Fruit fly (Drosophila melanogaster) whole organism, embryonic: Measurements from ENCODE around the gene Rpn1.
A peak's percentile ranks its signal among the peaks of the same experiment; 100 is the strongest.

Source experiments
- Abd-B ChIP-seq: fragments of 200-800 bp; sonication (Bioruptor generic); optimal IDR thresholded peaks from 2 replicates; lab custom pipeline; 2018; ENCODE audit warnings: missing biosample characterization, mild to moderate bottlenecking, missing genetic modification characterization, moderate library complexity
- Ada2b ChIP-seq: fragments of 200-800 bp; sonication (Bioruptor generic); IDR thresholded peaks from 2 replicates; pipeline ENCODE4 v1.3.6; 2022; ENCODE audit warnings: missing biosample characterization, missing genetic modification characterization
- Blimp-1 ChIP-seq: fragments of 200-800 bp; sonication (Bioruptor generic); optimal IDR thresholded peaks from 3 replicates; lab custom pipeline; 2018; ENCODE audit warnings: missing biosample characterization, missing genetic modification characterization, mild to moderate bottlenecking, moderate library complexity, missing genetic modification reagents
- CG11504 ChIP-seq: fragments of 200-800 bp; sonication (Bioruptor generic); optimal IDR thresholded peaks from 3 replicates; lab custom pipeline; 2019; ENCODE audit warnings: missing biosample characterization, mild to moderate bottlenecking, missing genetic modification characterization, moderate library complexity
- CG12104 ChIP-seq: fragments of 200-800 bp; sonication (Bioruptor generic); optimal IDR thresholded peaks from 3 replicates; lab custom pipeline; 2016; ENCODE audit warnings: missing biosample characterization, missing genetic modification characterization
- CG12391 ChIP-seq: fragments of 200-800 bp; sonication (Bioruptor generic); optimal IDR thresholded peaks from 3 replicates; lab custom pipeline; 2018; ENCODE audit warnings: missing biosample characterization, mild to moderate bottlenecking, missing genetic modification characterization, moderate library complexity
- CG12769 ChIP-seq: fragments of 200-800 bp; sonication (Bioruptor generic); optimal IDR thresholded peaks from 2 replicates; lab custom pipeline; 2019; ENCODE audit warnings: missing biosample characterization, mild to moderate bottlenecking, missing genetic modification characterization, moderate library complexity
- CG12942 ChIP-seq: fragments of 200-800 bp; sonication (Bioruptor generic); optimal IDR thresholded peaks from 3 replicates; lab custom pipeline; 2016; ENCODE audit warnings: missing biosample characterization, missing genetic modification characterization
- CG14050 ChIP-seq: fragments of 200-800 bp; sonication (Bioruptor generic); IDR thresholded peaks from 3 replicates; pipeline ENCODE4 v1.3.6; 2022; ENCODE audit warnings: missing biosample characterization, missing genetic modification characterization
- CG1603 ChIP-seq: fragments of 200-800 bp; sonication (Bioruptor generic); optimal IDR thresholded peaks from 2 replicates; lab custom pipeline; 2019; ENCODE audit warnings: missing biosample characterization, mild to moderate bottlenecking, missing genetic modification characterization, moderate library complexity
- CG17359 ChIP-seq: fragments of 200-800 bp; sonication (Bioruptor generic); optimal IDR thresholded peaks from 3 replicates; lab custom pipeline; 2018; ENCODE audit warnings: missing biosample characterization, mild to moderate bottlenecking, missing genetic modification characterization, moderate library complexity
- CG18476 ChIP-seq: fragments of 200-800 bp; sonication (Bioruptor generic); optimal IDR thresholded peaks from 2 replicates; lab custom pipeline; 2016; ENCODE audit warnings: missing biosample characterization, mild to moderate bottlenecking, missing genetic modification characterization
- CG18619 ChIP-seq: fragments of 200-800 bp; sonication (Bioruptor generic); optimal IDR thresholded peaks from 3 replicates; lab custom pipeline; 2017; ENCODE audit warnings: missing biosample characterization, mild to moderate bottlenecking, missing genetic modification characterization
- CG2120 ChIP-seq: fragments of 200-800 bp; sonication (Bioruptor generic); optimal IDR thresholded peaks from 3 replicates; lab custom pipeline; 2016; ENCODE audit warnings: missing biosample characterization, missing genetic modification characterization
- CG2129 ChIP-seq: fragments of 200-800 bp; sonication (Bioruptor generic); IDR thresholded peaks from 2 replicates; pipeline ENCODE4 v1.3.6; 2022; ENCODE audit warnings: missing biosample characterization, missing genetic modification characterization; ENCODE audit not compliant: partially characterized antibody
- CG2202 ChIP-seq: fragments of 200-800 bp; sonication (Bioruptor generic); optimal IDR thresholded peaks from 2 replicates; lab custom pipeline; 2018; ENCODE audit warnings: missing biosample characterization, mild to moderate bottlenecking, missing genetic modification characterization
- CG30403 ChIP-seq: fragments of 200-800 bp; sonication (Bioruptor generic); optimal IDR thresholded peaks from 3 replicates; lab custom pipeline; 2016; ENCODE audit warnings: missing biosample characterization, missing genetic modification characterization
- CG31441 ChIP-seq: fragments of 200-800 bp; sonication (Bioruptor generic); IDR thresholded peaks from 2 replicates; pipeline ENCODE4 v1.3.6; 2022; ENCODE audit warnings: missing biosample characterization, missing genetic modification characterization
- CG3281 ChIP-seq: fragments of 200-800 bp; sonication (Bioruptor generic); optimal IDR thresholded peaks from 3 replicates; lab custom pipeline; 2017; ENCODE audit warnings: missing biosample characterization, mild to moderate bottlenecking, missing genetic modification characterization
- CG4820 ChIP-seq: fragments of 200-800 bp; sonication (Bioruptor generic); optimal IDR thresholded peaks from 3 replicates; lab custom pipeline; 2016; ENCODE audit warnings: missing biosample characterization, missing genetic modification characterization
- CG5245 ChIP-seq: fragments of 200-800 bp; sonication (Bioruptor generic); optimal IDR thresholded peaks from 3 replicates; lab custom pipeline; 2016; ENCODE audit warnings: missing biosample characterization, missing genetic modification characterization
- CG6689 ChIP-seq: fragments of 200-800 bp; sonication (Bioruptor generic); IDR thresholded peaks from 2 replicates; pipeline ENCODE4 v1.3.6; 2022; ENCODE audit warnings: missing biosample characterization, missing genetic modification characterization
- CG9876 ChIP-seq: fragments of 200-800 bp; sonication (Bioruptor generic); optimal IDR thresholded peaks from 2 replicates; lab custom pipeline; 2016; ENCODE audit warnings: missing biosample characterization, missing genetic modification characterization
- D19B ChIP-seq: fragments of 200-800 bp; sonication (Bioruptor generic); optimal IDR thresholded peaks from 2 replicates; lab custom pipeline; 2017; ENCODE audit warnings: missing biosample characterization, mild to moderate bottlenecking, missing genetic modification characterization
- Dfd ChIP-seq, 2 experiments: fragments of >200 bp; optimal IDR thresholded peaks; 2 replicates each; lab custom pipeline; 2017; ENCODE audit warnings: missing biosample characterization in 2 of 2, missing genetic modification characterization in 2 of 2
- Ets65A ChIP-seq: fragments of 200-800 bp; sonication (Bioruptor generic); peaks from one replicate; lab custom pipeline; 2016; ENCODE audit warnings: missing biosample characterization, missing genetic modification characterization
- HmgZ ChIP-seq: fragments of 200-800 bp; sonication (Bioruptor generic); optimal IDR thresholded peaks from 2 replicates; lab custom pipeline; 2018; ENCODE audit warnings: missing biosample characterization, mild to moderate bottlenecking, missing genetic modification characterization
- Hr3 ChIP-seq: fragments of 200-800 bp; sonication (Bioruptor generic); optimal IDR thresholded peaks from 3 replicates; lab custom pipeline; 2016; ENCODE audit warnings: missing biosample characterization, missing genetic modification characterization
- Meics ChIP-seq: fragments of 200-800 bp; sonication (Bioruptor generic); optimal IDR thresholded peaks from 2 replicates; lab custom pipeline; 2017; ENCODE audit warnings: missing biosample characterization, mild to moderate bottlenecking, missing genetic modification characterization
- Mes4 ChIP-seq: fragments of 200-800 bp; sonication (Bioruptor generic); optimal IDR thresholded peaks from 2 replicates; lab custom pipeline; 2016; ENCODE audit warnings: missing biosample characterization, missing genetic modification characterization
- Nf-YB ChIP-seq: fragments of 200-800 bp; sonication (Bioruptor generic); optimal IDR thresholded peaks from 3 replicates; lab custom pipeline; 2019; ENCODE audit warnings: missing biosample characterization, mild to moderate bottlenecking, missing genetic modification characterization, moderate library complexity
- Pdp1 ChIP-seq, 2 experiments: fragments of 200-800 bp; sonication (Bioruptor generic); optimal IDR thresholded peaks; 3 replicates each; lab custom pipeline; 2016; ENCODE audit warnings: missing biosample characterization in 2 of 2, missing genetic modification characterization in 2 of 2, mild to moderate bottlenecking in 1 of 2, moderate library complexity in 1 of 2
- Rx ChIP-seq: fragments of 200-800 bp; sonication (Bioruptor generic); IDR thresholded peaks from 2 replicates; pipeline ENCODE4 v1.3.6; 2022; ENCODE audit warnings: missing biosample characterization, missing genetic modification characterization
- Vsx1 ChIP-seq: fragments of 200-800 bp; sonication (Bioruptor generic); optimal IDR thresholded peaks from 2 replicates; lab custom pipeline; 2017; ENCODE audit warnings: missing biosample characterization, mild to moderate bottlenecking, missing genetic modification characterization, missing genetic modification reagents
- Xbp1 ChIP-seq: fragments of 200-800 bp; sonication (Bioruptor generic); optimal IDR thresholded peaks from 3 replicates; lab custom pipeline; 2016; ENCODE audit warnings: missing biosample characterization, mild to moderate bottlenecking, missing genetic modification characterization
- chinmo ChIP-seq: fragments of 200-800 bp; sonication (Bioruptor generic); IDR thresholded peaks from 4 replicates; pipeline ENCODE4 v1.3.6; 2022; ENCODE audit warnings: missing biosample characterization, missing genetic modification characterization; ENCODE audit not compliant: partially characterized antibody
- cwo ChIP-seq: fragments of 200-800 bp; sonication (Bioruptor generic); optimal IDR thresholded peaks from 3 replicates; lab custom pipeline; 2017; ENCODE audit warnings: missing biosample characterization, missing genetic modification characterization, mild to moderate bottlenecking, moderate library complexity, missing genetic modification reagents
- exex ChIP-seq: fragments of 200-800 bp; sonication (Bioruptor generic); optimal IDR thresholded peaks from 4 replicates; lab custom pipeline; 2018; ENCODE audit warnings: missing biosample characterization, mild to moderate bottlenecking, missing genetic modification characterization, moderate library complexity
- fd96Cb ChIP-seq: fragments of 200-800 bp; sonication (Bioruptor generic); optimal IDR thresholded peaks from 2 replicates; lab custom pipeline; 2018; ENCODE audit warnings: missing biosample characterization, mild to moderate bottlenecking, missing genetic modification characterization, moderate library complexity
- gem ChIP-seq: fragments of 200-800 bp; sonication (Bioruptor generic); optimal IDR thresholded peaks from 2 replicates; lab custom pipeline; 2019; ENCODE audit warnings: missing biosample characterization, mild to moderate bottlenecking, missing genetic modification characterization, moderate library complexity
- hth ChIP-seq: fragments of >200 bp; optimal IDR thresholded peaks from 2 replicates; lab custom pipeline; 2017; ENCODE audit warnings: inconsistent platforms
- jigr1 ChIP-seq: fragments of 200-800 bp; sonication (Bioruptor generic); IDR thresholded peaks from 3 replicates; pipeline ENCODE4 v1.3.6; 2022; ENCODE audit warnings: missing biosample characterization, missing genetic modification characterization
- lab ChIP-seq: fragments of 200-800 bp; sonication (Bioruptor generic); optimal IDR thresholded peaks from 3 replicates; lab custom pipeline; 2017; ENCODE audit warnings: missing biosample characterization, missing genetic modification characterization, mild to moderate bottlenecking, moderate library complexity, missing genetic modification reagents
- luna ChIP-seq: fragments of 200-800 bp; sonication (Bioruptor generic); optimal IDR thresholded peaks from 2 replicates; lab custom pipeline; 2016; ENCODE audit warnings: missing biosample characterization, missing genetic modification characterization
- mirr ChIP-seq: fragments of 200-800 bp; sonication (Bioruptor generic); optimal IDR thresholded peaks from 3 replicates; lab custom pipeline; 2018; ENCODE audit warnings: missing biosample characterization, mild to moderate bottlenecking, missing genetic modification characterization
- sens ChIP-seq: fragments of 200-800 bp; sonication (Bioruptor generic); peaks from one replicate; lab custom pipeline; 2016; ENCODE audit warnings: missing biosample characterization, missing genetic modification characterization
- sr ChIP-seq: fragments of 200-800 bp; sonication (Bioruptor generic); IDR thresholded peaks from 3 replicates; pipeline ENCODE4 v1.3.6; 2022; ENCODE audit warnings: missing biosample characterization, missing genetic modification characterization
- sug ChIP-seq: fragments of 200-800 bp; optimal IDR thresholded peaks from 2 replicates; lab custom pipeline; 2019; ENCODE audit warnings: missing biosample characterization, mild to moderate bottlenecking, missing genetic modification characterization, moderate library complexity

The Rpn1 gene

DNA sequence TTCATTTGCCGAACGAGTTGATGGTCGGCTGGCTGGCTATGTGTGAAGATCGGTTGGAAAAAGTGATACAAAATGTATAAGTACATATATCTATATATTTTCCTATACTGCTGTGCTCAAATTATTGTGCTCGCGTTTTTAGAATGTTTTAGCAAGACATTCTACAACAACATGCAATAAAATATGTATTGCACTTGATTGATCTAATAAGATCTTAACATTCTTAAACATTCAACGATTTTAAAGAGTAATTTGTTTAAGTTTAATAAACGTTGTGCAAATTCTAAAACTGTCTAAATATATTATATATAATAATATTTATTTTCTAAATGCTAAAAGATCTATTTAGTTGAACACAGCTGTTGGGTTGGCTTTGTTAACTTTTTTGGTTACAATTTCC lies 25.5 kb downstream of the Rpn1 start (continued):
- no peak for TF ChIP-seq CG5245

DNA sequence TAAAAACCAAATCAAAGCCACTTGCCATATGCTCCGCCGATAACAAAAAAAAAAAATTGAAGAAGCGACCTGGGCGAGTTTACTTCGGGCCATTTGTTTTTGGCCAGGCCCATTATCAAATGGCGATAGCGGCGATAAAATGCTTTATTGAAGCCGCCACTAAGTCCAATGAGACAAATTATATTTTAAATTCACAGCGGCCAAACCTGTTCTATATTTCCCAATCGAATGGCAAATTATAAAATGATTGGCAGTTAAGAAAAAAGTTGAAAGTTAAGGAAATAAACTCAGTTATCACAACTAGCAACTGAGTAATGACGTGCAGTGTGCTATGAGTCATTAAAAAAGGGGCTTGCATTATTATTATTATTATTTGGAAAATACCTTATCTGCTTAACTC lies 26.3 kb downstream of the Rpn1 start:
- peak; percentile 37 for TF ChIP-seq sug
- peak; percentile 75 for TF ChIP-seq exex
- no peak for TF ChIP-seq CG14050

DNA sequence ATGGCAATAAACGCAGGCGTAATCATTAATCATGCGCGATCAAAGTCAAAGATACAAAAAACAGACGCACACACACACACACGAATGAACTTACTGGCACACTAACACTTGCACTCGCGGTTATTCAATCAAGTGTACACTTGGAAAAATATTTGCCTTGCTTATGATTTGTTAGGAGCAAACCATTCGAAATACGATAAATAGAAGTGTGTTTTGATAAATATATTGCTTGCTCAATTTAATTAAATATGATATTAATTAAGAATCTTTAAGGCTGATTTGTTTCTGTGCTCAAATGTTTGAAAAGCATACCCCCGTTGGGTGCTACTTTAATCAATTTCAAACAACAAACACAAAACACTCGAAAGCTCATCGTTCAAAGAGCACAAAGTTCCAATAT lies 30.6 kb downstream of the Rpn1 start:
- no peak for TF ChIP-seq jigr1 (GFP tag; lab: Robert Waterston, UW)
- TF ChIP-seq Dfd (GFP tag; optimal IDR thresholded peaks at IDR 0.05; lab: Kevin White, UChicago), result no peak
- TF ChIP-seq CG12391 (tag; lab: Kevin White, UChicago), result no peak
- no peak for TF ChIP-seq CG17359 (tag; lab: Kevin White, UChicago)
- peak; percentile 33 for TF ChIP-seq CG30403
- no peak for TF ChIP-seq CG2202
- peak; percentile 22 for TF ChIP-seq CG2120
- TF ChIP-seq CG18476 (GFP tag; lab: Kevin White, UChicago), result peak; percentile 1
- no peak for TF ChIP-seq CG9876 (GFP tag; lab: Kevin White, UChicago)
- peak; percentile 28 for TF ChIP-seq Xbp1 (GFP tag; lab: Kevin White, UChicago)
- TF ChIP-seq Rx, result 0 out of 2 replicates have a peak, but pooled peaks have one; percentile 16
- no peak for TF ChIP-seq CG31441 (GFP tag; lab: Robert Waterston, UW)
- no peak for TF ChIP-seq hth (lab: Kevin White, UChicago)
- TF ChIP-seq Ada2b, result 0 out of 2 replicates have a peak, but pooled peaks have one; percentile 10
- TF ChIP-seq chinmo (GFP tag; lab: Robert Waterston, UW), result 0 out of 4 replicates have a peak, but pooled peaks have one; percentile 32
- peak; percentile 33; the same call in 1 of the 2 replicates for TF ChIP-seq CG6689
- peak; percentile 7 for TF ChIP-seq sens (GFP tag; lab: Kevin White, UChicago)
- no peak for TF ChIP-seq luna
- peak; percentile 90 for TF ChIP-seq Ets65A (GFP tag; lab: Kevin White, UChicago)
- peak; percentile 2 for TF ChIP-seq CG12942 (GFP tag; lab: Kevin White, UChicago)
- peak; percentile 28 for TF ChIP-seq fd96Cb (tag; lab: Kevin White, UChicago)
- peak; percentile 29 for TF ChIP-seq Vsx1 (GFP tag; lab: Kevin White, UChicago)
- TF ChIP-seq CG18619 (GFP tag; lab: Kevin White, UChicago), result no peak
- no peak for TF ChIP-seq sr (GFP tag; lab: Robert Waterston, UW)
- no peak for TF ChIP-seq CG2129 (GFP tag; lab: Robert Waterston, UW)
- peak; percentile 52 for TF ChIP-seq CG1603 (tag; lab: Kevin White, UChicago)
- TF ChIP-seq Pdp1 (GFP tag; optimal IDR thresholded peaks at IDR 0.05; lab: Kevin White, UChicago), result peak in 1 of 2 experiments; percentile 80
- peak; percentile 17 for TF ChIP-seq CG12769 (tag; lab: Kevin White, UChicago)
- peak; percentile 45 for TF ChIP-seq CG11504
- TF ChIP-seq Meics, result peak; percentile 39
- no peak for TF ChIP-seq Nf-YB
- TF ChIP-seq gem (tag; lab: Kevin White, UChicago), result peak; percentile 61
- TF ChIP-seq Mes4, result no peak
- TF ChIP-seq Abd-B, result peak; percentile 3
- TF ChIP-seq HmgZ (tag; lab: Kevin White, UChicago), result no peak
- peak; percentile 7 for TF ChIP-seq Hr3
- peak; percentile 23 for TF ChIP-seq CG3281
- TF ChIP-seq lab (GFP tag; lab: Kevin White, UChicago), result peak; percentile 36
- peak; percentile 2 for TF ChIP-seq CG12104 (GFP tag; lab: Kevin White, UChicago)
- TF ChIP-seq D19B (GFP tag; lab: Kevin White, UChicago), result no peak
- TF ChIP-seq CG4820 (GFP tag; lab: Kevin White, UChicago), result peak; percentile 14
- TF ChIP-seq Blimp-1 (GFP tag; lab: Kevin White, UChicago), result peak; percentile 39
- no peak for TF ChIP-seq mirr
- TF ChIP-seq cwo (GFP tag; lab: Kevin White, UChicago), result peak; percentile 8
